Fruit fly (Drosophila melanogaster): ENCODE data around the gene Gale.

dm6 chr3L:630666-631065 is 17.7 kb upstream of the Gale start:
- TF ChIP-seq CG8478 (optimal IDR thresholded peaks at IDR 0.05) (no peak), CTCF (optimal IDR thresholded peaks at IDR 0.05) (no peak)
